Fruit fly (Drosophila melanogaster) whole organism, wandering third instar larva: Measurements from ENCODE around the gene CG43999.

Source experiments
- Abd-B ChIP-seq: fragments of >200 bp; optimal IDR thresholded peaks from 2 replicates; lab custom pipeline; 2017; ENCODE audit warnings: missing biosample characterization, missing genetic modification characterization
- CG32264 ChIP-seq: fragments of 200-800 bp; sonication (Bioruptor generic); optimal IDR thresholded peaks from 2 replicates; lab custom pipeline; 2016; ENCODE audit warnings: missing biosample characterization, missing genetic modification characterization
- CG9705 ChIP-seq: fragments of 200-800 bp; sonication (Bioruptor generic); optimal IDR thresholded peaks from 2 replicates; lab custom pipeline; 2018; ENCODE audit warnings: missing biosample characterization, mild to moderate bottlenecking, missing genetic modification characterization
- CrebA ChIP-seq: fragments of 200-800 bp; sonication (Bioruptor generic); optimal IDR thresholded peaks from 2 replicates; lab custom pipeline; 2016; ENCODE audit warnings: missing biosample characterization, mild to moderate bottlenecking, missing genetic modification characterization, borderline replicate concordance
- Dfd ChIP-seq: fragments of >200 bp; optimal IDR thresholded peaks from 2 replicates; lab custom pipeline; 2017; ENCODE audit warnings: missing biosample characterization, missing genetic modification characterization
- Dif ChIP-seq: fragments of 200-275, 200-300 bp; sonication (Bioruptor generic); optimal IDR thresholded peaks from 2 replicates; lab custom pipeline; 2018; ENCODE audit warnings: missing biosample characterization, missing genetic modification characterization; ENCODE audit not compliant: partially characterized antibody
- GATAd ChIP-seq: sonication (Bioruptor generic); optimal IDR thresholded peaks from 2 replicates; lab custom pipeline; 2016; ENCODE audit warnings: missing biosample characterization, missing genetic modification characterization
- HLH106 ChIP-seq: fragments of 200-800 bp; optimal IDR thresholded peaks from 3 replicates; lab custom pipeline; 2019; ENCODE audit warnings: missing biosample characterization, mild to moderate bottlenecking, missing genetic modification characterization, moderate library complexity
- Hnf4 ChIP-seq: fragments of 200-800 bp; sonication (Bioruptor generic); optimal IDR thresholded peaks from 2 replicates; lab custom pipeline; 2016; ENCODE audit warnings: missing biosample characterization, mild to moderate bottlenecking, missing genetic modification characterization
- Hr78 ChIP-seq: fragments of >200 bp; optimal IDR thresholded peaks from 2 replicates; lab custom pipeline; 2017; ENCODE audit warnings: missing biosample characterization, missing genetic modification characterization
- Hr83 ChIP-seq: fragments of 200-300 bp; sonication (Bioruptor generic); optimal IDR thresholded peaks from 2 replicates; lab custom pipeline; 2016; ENCODE audit warnings: missing biosample characterization, mild to moderate bottlenecking, missing genetic modification characterization, moderate library complexity; ENCODE audit not compliant: poor library complexity, severe bottlenecking
- Jra ChIP-seq: sonication (Bioruptor generic); optimal IDR thresholded peaks from 2 replicates; lab custom pipeline; 2016; ENCODE audit warnings: missing biosample characterization, missing genetic modification characterization
- Mio ChIP-seq: sonication (Bioruptor generic); optimal IDR thresholded peaks from 2 replicates; lab custom pipeline; 2016; ENCODE audit warnings: missing biosample characterization, missing genetic modification characterization
- Myc ChIP-seq: fragments of >200 bp; optimal IDR thresholded peaks from 2 replicates; lab custom pipeline; 2017
- N ChIP-seq: fragments of >200 bp; optimal IDR thresholded peaks from 2 replicates; lab custom pipeline; 2018; ENCODE audit warnings: missing biosample characterization, missing external identifiers, missing genetic modification characterization
- OdsH ChIP-seq: fragments of 200-800 bp; sonication (Bioruptor generic); optimal IDR thresholded peaks from 2 replicates; lab custom pipeline; 2016; ENCODE audit warnings: missing biosample characterization, mild to moderate bottlenecking, missing genetic modification characterization
- Rel ChIP-seq, 2 experiments: fragments of 200-800 bp; sonication (Bioruptor generic) in 1 of 2; optimal IDR thresholded peaks; 2 replicates in 1 of 2; 3 replicates in 1 of 2; lab custom pipeline; 2016 to 2019; ENCODE audit warnings: mild to moderate bottlenecking in 2 of 2, missing biosample characterization in 2 of 2, missing genetic modification characterization in 2 of 2, moderate library complexity in 1 of 2
- Sp1 ChIP-seq: fragments of 200-800 bp; sonication (Bioruptor generic); optimal IDR thresholded peaks from 3 replicates; lab custom pipeline; 2019; ENCODE audit warnings: missing biosample characterization, mild to moderate bottlenecking, missing genetic modification characterization, moderate library complexity
- Vsx2 ChIP-seq: fragments of 200-300, 225-300 bp; sonication (Bioruptor generic); optimal IDR thresholded peaks from 2 replicates; lab custom pipeline; 2018; ENCODE audit warnings: missing biosample characterization, missing genetic modification characterization; ENCODE audit not compliant: partially characterized antibody
- br ChIP-seq: fragments of 200-800 bp; sonication (Bioruptor generic); optimal IDR thresholded peaks from 2 replicates; lab custom pipeline; 2016; ENCODE audit warnings: missing biosample characterization, missing genetic modification characterization
- brk ChIP-seq: fragments of 200-800 bp; sonication (Bioruptor generic); optimal IDR thresholded peaks from 2 replicates; lab custom pipeline; 2016; ENCODE audit warnings: missing biosample characterization, mild to moderate bottlenecking, missing genetic modification characterization
- dl ChIP-seq, 2 experiments: fragments of 175-275, 200-275 bp in 1 of 2; fragments of 200-275 bp in 1 of 2; sonication (Bioruptor generic); optimal IDR thresholded peaks; lab custom pipeline; 2018; ENCODE audit warnings: mild to moderate bottlenecking in 2 of 2, missing biosample characterization in 2 of 2, missing genetic modification characterization in 2 of 2, moderate library complexity in 2 of 2; ENCODE audit not compliant: partially characterized antibody in 2 of 2, insufficient read depth in 1 of 2
- dmrt93B ChIP-seq: fragments of 200-800 bp; sonication (Bioruptor generic); optimal IDR thresholded peaks from 2 replicates; lab custom pipeline; 2018; ENCODE audit warnings: missing biosample characterization, mild to moderate bottlenecking, missing genetic modification characterization
- dsf ChIP-seq: sonication (Bioruptor generic); optimal IDR thresholded peaks from 2 replicates; lab custom pipeline; 2016; ENCODE audit warnings: missing biosample characterization, missing genetic modification characterization, borderline replicate concordance
- ey ChIP-seq: fragments of 200-800 bp; sonication (Bioruptor generic); optimal IDR thresholded peaks from 2 replicates; lab custom pipeline; 2016; ENCODE audit warnings: missing biosample characterization, missing genetic modification characterization
- foxo ChIP-seq, 2 experiments: fragments of 200-800 bp; sonication (Bioruptor generic); optimal IDR thresholded peaks; 2 replicates in 1 of 2; 3 replicates in 1 of 2; lab custom pipeline; 2016 to 2017; ENCODE audit warnings: missing biosample characterization in 2 of 2, missing genetic modification characterization in 2 of 2
- fru ChIP-seq: fragments of 200-800 bp; sonication (Bioruptor generic); optimal IDR thresholded peaks from 3 replicates; lab custom pipeline; 2016; ENCODE audit warnings: missing biosample characterization, mild to moderate bottlenecking, missing genetic modification characterization
- h ChIP-seq: fragments of 200-800 bp; sonication (Bioruptor generic); optimal IDR thresholded peaks from 3 replicates; lab custom pipeline; 2016; ENCODE audit warnings: missing biosample characterization, mild to moderate bottlenecking, missing genetic modification characterization
- jim ChIP-seq: fragments of 175-275, 200-325 bp; sonication (Bioruptor generic); optimal IDR thresholded peaks from 2 replicates; lab custom pipeline; 2016; ENCODE audit warnings: missing biosample characterization, mild to moderate bottlenecking, missing genetic modification characterization
- lola ChIP-seq: fragments of >200 bp; optimal IDR thresholded peaks from 2 replicates; lab custom pipeline; 2017; ENCODE audit warnings: missing biosample characterization, missing genetic modification characterization
- pan ChIP-seq: fragments of >200 bp; optimal IDR thresholded peaks from 2 replicates; lab custom pipeline; 2017
- psq ChIP-seq: fragments of 200-800 bp; sonication (Bioruptor generic); optimal IDR thresholded peaks from 3 replicates; lab custom pipeline; 2017; ENCODE audit warnings: missing biosample characterization, mild to moderate bottlenecking, missing genetic modification characterization, moderate library complexity
- rgr ChIP-seq: fragments of 200-800 bp; sonication (Bioruptor generic); optimal IDR thresholded peaks from 3 replicates; lab custom pipeline; 2016; ENCODE audit warnings: missing biosample characterization, mild to moderate bottlenecking, missing genetic modification characterization
- sage ChIP-seq: fragments of 200-800 bp; sonication (Bioruptor generic); optimal IDR thresholded peaks from 2 replicates; lab custom pipeline; 2016; ENCODE audit warnings: missing biosample characterization, mild to moderate bottlenecking, missing genetic modification characterization
- sv ChIP-seq: fragments of 200-800 bp; sonication (Bioruptor generic); optimal IDR thresholded peaks from 3 replicates; lab custom pipeline; 2016; ENCODE audit warnings: missing biosample characterization, missing genetic modification characterization
- tai ChIP-seq: sonication (Bioruptor generic); optimal IDR thresholded peaks from 2 replicates; lab custom pipeline; 2016; ENCODE audit warnings: missing biosample characterization, missing genetic modification characterization
- usp ChIP-seq: fragments of >200 bp; optimal IDR thresholded peaks from 2 replicates; lab custom pipeline; 2017; ENCODE audit warnings: missing biosample characterization, missing genetic modification characterization
- woc ChIP-seq: sonication (Bioruptor generic); optimal IDR thresholded peaks from 2 replicates; lab custom pipeline; 2016; ENCODE audit warnings: missing biosample characterization, mild to moderate bottlenecking, missing genetic modification characterization

Gene CG43999

DNA sequence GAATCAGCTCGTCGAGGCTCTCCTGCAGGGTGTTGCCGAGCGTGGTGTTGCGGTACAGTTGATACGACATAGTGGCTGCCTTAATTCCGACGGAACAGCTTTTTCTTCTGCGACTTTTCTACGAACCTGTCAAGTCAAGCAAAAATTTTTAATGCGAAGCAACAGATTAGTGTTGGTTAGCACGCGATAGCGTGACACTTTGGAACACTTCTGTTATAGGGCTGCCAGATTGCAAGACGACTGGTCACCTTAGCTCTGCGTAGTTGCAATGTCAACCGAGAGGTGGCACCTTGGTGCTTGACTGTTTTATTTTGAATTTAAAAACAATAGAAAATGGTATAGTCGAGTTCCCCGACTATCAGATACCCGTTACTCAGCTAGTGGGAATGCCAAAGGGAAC is 37.9 kb downstream of the CG43999 start, which contains the start of gene TfIIA-S (continued):
- TF ChIP-seq dl (GFP tag; optimal IDR thresholded peaks at IDR 0.05; lab: Kevin White, UChicago; ENCODE audit: insufficient read depth in 1 of 2, partially characterized antibody in 2 of 2) = no peak
- TF ChIP-seq, all 38 proteins: peak for 20

DNA sequence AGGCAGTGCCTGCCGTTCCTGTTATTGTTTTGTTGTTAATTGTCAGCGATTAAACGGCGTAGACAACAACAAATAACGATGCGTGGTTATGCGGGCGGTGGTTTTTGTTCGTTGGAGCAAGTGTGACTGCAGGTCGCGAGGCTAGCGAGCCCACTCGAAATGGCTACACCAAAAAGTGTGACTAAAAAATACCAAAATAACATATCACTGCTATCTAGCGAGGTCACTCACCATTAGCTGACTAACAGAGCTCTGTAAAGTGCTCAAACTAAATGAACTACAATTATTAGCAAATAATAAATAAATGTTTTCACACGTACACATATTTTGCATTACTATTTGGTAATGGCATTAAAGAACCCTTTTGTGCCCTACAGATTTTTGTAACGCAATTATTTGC is 38.9 kb downstream of the CG43999 start, which contains the start of gene Pli:
TSS of gene Pli (minus strand) at position 131 of the 400 bp plus-strand sequence.
- TF ChIP-seq Hnf4 (peak; percentile 8), Myc (lab: Kevin White, UChicago) (no peak), fru (GFP tag; lab: Kevin White, UChicago) (peak; percentile 58), psq (no peak), brk (GFP tag; lab: Kevin White, UChicago) (no peak), CG9705 (GFP tag; lab: Kevin White, UChicago) (peak; percentile 10), GATAd (GFP tag; lab: Kevin White, UChicago) (no peak), Hr78 (no peak), Jra (peak; percentile 9), dl (GFP tag; optimal IDR thresholded peaks at IDR 0.05; lab: Kevin White, UChicago; ENCODE audit: insufficient read depth in 1 of 2, partially characterized antibody in 2 of 2) (no peak), woc (GFP tag; lab: Kevin White, UChicago) (no peak), jim (GFP tag; lab: Kevin White, UChicago) (no peak), lola (GFP tag; lab: Kevin White, UChicago) (no peak), h (peak; percentile 42), Dif (GFP tag; lab: Kevin White, UChicago) (peak; percentile 62), sv (GFP tag; lab: Kevin White, UChicago) (no peak), Hr83 (GFP tag; lab: Kevin White, UChicago) (peak; percentile 43), ey (GFP tag; lab: Kevin White, UChicago) (no peak), rgr (peak; percentile 32), usp (GFP tag; lab: Kevin White, UChicago) (no peak), CrebA (no peak), Rel (GFP tag; optimal IDR thresholded peaks at IDR 0.05; lab: Kevin White, UChicago) (no peak), Rel (tag; optimal IDR thresholded peaks at IDR 0.05; lab: Kevin White, UChicago) (peak; percentile 78), HLH106 (tag; lab: Kevin White, UChicago) (peak; percentile 35), dmrt93B (GFP tag; lab: Kevin White, UChicago) (no peak), tai (no peak), Sp1 (GFP tag; lab: Kevin White, UChicago) (peak; percentile 58)

DNA sequence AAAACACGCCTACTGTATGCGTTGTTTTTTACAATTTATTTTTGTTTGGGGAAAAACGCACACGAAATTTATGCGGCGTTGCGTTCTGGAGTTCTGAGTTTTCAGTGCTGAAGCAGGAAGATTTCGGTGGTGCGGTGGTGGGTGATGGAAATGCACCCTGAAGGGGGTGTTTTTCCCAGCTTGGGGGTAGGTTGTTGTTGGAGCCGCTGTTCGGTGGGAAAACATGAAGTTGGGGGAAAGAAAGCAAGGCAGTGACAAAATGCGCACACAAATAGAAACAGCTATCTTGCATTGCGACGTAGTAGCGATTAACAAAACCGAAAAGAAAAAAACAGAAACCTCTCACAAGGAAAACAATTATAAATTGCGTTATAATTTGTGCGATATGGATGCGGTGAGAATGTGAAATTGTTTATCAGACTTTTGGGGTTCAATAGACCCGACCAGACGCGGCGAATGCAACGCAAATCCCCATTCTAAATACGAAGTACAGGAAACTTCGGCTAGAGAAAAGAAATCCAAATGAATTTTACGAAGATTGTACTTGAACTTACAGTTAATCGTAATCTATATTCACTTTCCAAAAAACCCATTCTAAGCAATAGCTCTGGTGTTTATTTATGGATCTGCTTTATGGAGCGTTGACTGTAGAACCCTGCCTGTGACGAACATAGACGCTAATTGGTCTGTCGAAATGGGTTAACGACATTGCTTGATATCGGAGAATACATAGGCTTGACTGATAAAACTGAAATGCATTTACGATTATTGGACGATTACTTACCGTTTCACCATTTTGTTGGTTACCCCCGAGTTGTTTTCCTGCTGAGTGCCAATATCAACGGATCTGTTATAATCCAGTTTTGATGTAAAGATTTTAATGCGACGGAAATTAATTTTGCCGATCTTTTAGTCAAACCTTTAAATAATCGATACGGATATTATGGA is 40.3 kb downstream of the CG43999 start:
- TF ChIP-seq h (peak; percentile 89), OdsH (GFP tag; lab: Kevin White, UChicago) (peak; percentile 84), Hr78 (no peak), woc (GFP tag; lab: Kevin White, UChicago) (peak; percentile 62), usp (GFP tag; lab: Kevin White, UChicago) (no peak), fru (GFP tag; lab: Kevin White, UChicago) (peak; percentile 87), sage (GFP tag; lab: Kevin White, UChicago) (peak; percentile 10), br (GFP tag; lab: Kevin White, UChicago) (peak; percentile 86), CrebA (no peak), dmrt93B (GFP tag; lab: Kevin White, UChicago) (peak; percentile 33), ey (GFP tag; lab: Kevin White, UChicago) (peak; percentile 88), dsf (GFP tag; lab: Kevin White, UChicago) (no peak), CG9705 (GFP tag; lab: Kevin White, UChicago) (peak; percentile 60), GATAd (GFP tag; lab: Kevin White, UChicago) (peak; percentile 18), Dfd (GFP tag; lab: Kevin White, UChicago) (no peak), HLH106 (tag; lab: Kevin White, UChicago) (peak; percentile 88), Hr83 (GFP tag; lab: Kevin White, UChicago) (no peak), Myc (lab: Kevin White, UChicago) (no peak), N (GFP tag; lab: Kevin White, UChicago) (no peak), Hnf4 (peak; percentile 80), dl (GFP tag; optimal IDR thresholded peaks at IDR 0.05; lab: Kevin White, UChicago; ENCODE audit: insufficient read depth in 1 of 2, partially characterized antibody in 2 of 2) (no peak), rgr (peak; percentile 89), CG32264 (GFP tag; lab: Kevin White, UChicago) (peak; percentile 72), Dif (GFP tag; lab: Kevin White, UChicago) (no peak), Mio (peak; percentile 3), lola (GFP tag; lab: Kevin White, UChicago) (no peak), Rel (GFP tag; optimal IDR thresholded peaks at IDR 0.05; lab: Kevin White, UChicago) (peak; percentile 78), Rel (tag; optimal IDR thresholded peaks at IDR 0.05; lab: Kevin White, UChicago) (peak; percentile 92), pan (no peak), psq (peak; percentile 69), Sp1 (GFP tag; lab: Kevin White, UChicago) (peak; percentile 78), Jra (peak; percentile 45), Abd-B (no peak), Vsx2 (GFP tag; lab: Kevin White, UChicago) (no peak), foxo (GFP tag; optimal IDR thresholded peaks at IDR 0.05; lab: Kevin White, UChicago) (peak; percentile 38 to 92), sv (GFP tag; lab: Kevin White, UChicago) (no peak), brk (GFP tag; lab: Kevin White, UChicago) (peak; percentile 75), tai (peak; percentile 86), jim (GFP tag; lab: Kevin White, UChicago) (no peak)
- TF ChIP-seq, all 38 proteins: peak for 22
